Worm (Caenorhabditis elegans) whole organism, L3 larva: ENCODE measurements around the gene gpcp-2.

Source experiments
- ama-1 ChIP-seq: fragments of 150-350 bp; optimal IDR thresholded peaks from 2 replicates; lab custom pipeline; 2018
- elt-2 ChIP-seq: sonication (generic microtip); optimal IDR thresholded peaks from 2 replicates; lab custom pipeline; 2016; ENCODE audit warnings: missing genetic modification reagents, mild to moderate bottlenecking, missing genetic modification characterization, missing compliant biosample characterization
- fos-1 ChIP-seq: fragments of 150-350 bp; optimal IDR thresholded peaks from 2 replicates; lab custom pipeline; 2014; ENCODE audit warnings: missing biosample characterization, missing genetic modification characterization
- nhr-11 ChIP-seq: fragments of 150-350 bp; optimal IDR thresholded peaks from 2 replicates; lab custom pipeline; 2014; ENCODE audit warnings: missing biosample characterization, missing genetic modification characterization
- nhr-25 ChIP-seq: sonication (generic microtip); optimal IDR thresholded peaks from 2 replicates; lab custom pipeline; 2017; ENCODE audit warnings: missing biosample characterization, missing genetic modification characterization
- tbx-2 ChIP-seq: sonication (generic microtip); optimal IDR thresholded peaks from 2 replicates; lab custom pipeline; 2016; ENCODE audit warnings: mild to moderate bottlenecking, missing genetic modification characterization, missing compliant biosample characterization
- unc-62 ChIP-seq: fragments of 150-350 bp; sonication (generic microtip); optimal IDR thresholded peaks from 4 replicates; lab custom pipeline; 2014; ENCODE audit warnings: missing biosample characterization, missing genetic modification reagents, missing genetic modification characterization

- TF ChIP-seq elt-2 (tag; lab: Kevin White, UChicago) (no peak), tbx-2 (no peak), nhr-11 (tag; lab: Kevin White, UChicago) (no peak), nhr-25 (no peak), ama-1 (lab: Kevin White, UChicago) (no peak), unc-62 (GFP tag; lab: Kevin White, UChicago) (no peak), fos-1 (tag; lab: Kevin White, UChicago) (no peak)
Observed at ce11 chrII:8042289-8042688, 30.9 kb downstream of the gpcp-2 start, which contains the start of gene T05H10.1.
